Worm (Caenorhabditis elegans) whole organism, L2 larva: ENCODE results near the gene T16H12.3.

ENCODE experiments used
- ama-1 ChIP-seq: fragments of 150-350 bp; optimal IDR thresholded peaks from 2 replicates; lab custom pipeline; 2018; ENCODE audit warnings: inconsistent platforms
- ceh-82 ChIP-seq: fragments of 150-350 bp; optimal IDR thresholded peaks from 2 replicates; lab custom pipeline; 2014; ENCODE audit warnings: missing biosample characterization, missing genetic modification characterization
- dmd-4 ChIP-seq: sonication (generic microtip); optimal IDR thresholded peaks from 2 replicates; lab custom pipeline; 2017; ENCODE audit warnings: missing biosample characterization, missing genetic modification characterization
- snpc-4 ChIP-seq: fragments of 150-350 bp; optimal IDR thresholded peaks from 2 replicates; lab custom pipeline; 2014; ENCODE audit warnings: missing biosample characterization, missing genetic modification characterization
- unc-39 ChIP-seq: fragments of 150-350 bp; optimal IDR thresholded peaks from 2 replicates; lab custom pipeline; 2014; ENCODE audit warnings: missing biosample characterization, missing genetic modification characterization

- TF ChIP-seq dmd-4 (no peak), unc-39 (no peak), snpc-4 (tag; lab: Kevin White, UChicago) (no peak), ama-1 (lab: Kevin White, UChicago) (no peak), ceh-82 (tag; lab: Kevin White, UChicago) (no peak)
Observed at ce11 chrIII:10118818-10119217, 35.7 kb upstream of the T16H12.3 start, which contains the start of gene ZK1128.3.
